Worm (Caenorhabditis elegans) whole organism, early embryonic: ENCODE data around the gene hot-7.

ENCODE experiments used
- B0310.2 ChIP-seq: sonication (generic microtip); optimal IDR thresholded peaks from 2 replicates; lab custom pipeline; 2016; ENCODE audit warnings: mild to moderate bottlenecking, missing genetic modification characterization, missing compliant biosample characterization
- F13C5.2 ChIP-seq: sonication (generic microtip); optimal IDR thresholded peaks from 2 replicates; lab custom pipeline; 2017; ENCODE audit warnings: mild to moderate bottlenecking, missing genetic modification characterization, inconsistent platforms, missing compliant biosample characterization
- aly-1 ChIP-seq: sonication (generic microtip); optimal IDR thresholded peaks from 2 replicates; lab custom pipeline; 2016; ENCODE audit warnings: missing genetic modification characterization, missing compliant biosample characterization
- ama-1 ChIP-seq: fragments of 150-350 bp; optimal IDR thresholded peaks from 2 replicates; lab custom pipeline; 2014
- ets-7 ChIP-seq: sonication (generic microtip); optimal IDR thresholded peaks from 2 replicates; lab custom pipeline; 2016; ENCODE audit warnings: missing genotype, missing genetic modification characterization, missing compliant biosample characterization
- flt-1 ChIP-seq: fragments of 200-800 bp; sonication (Bioruptor generic); IDR thresholded peaks from 2 replicates; pipeline ENCODE4 v1.3.6; 2022; ENCODE audit warnings: missing genetic modification characterization, missing compliant biosample characterization
- hmg-4 ChIP-seq: fragments of 200-800 bp; sonication (Bioruptor generic); optimal IDR thresholded peaks from 2 replicates; lab custom pipeline; 2018; ENCODE audit warnings: mild to moderate bottlenecking, missing genetic modification characterization, missing compliant biosample characterization
- pes-1 ChIP-seq: fragments of 200-800 bp; sonication (Bioruptor generic); IDR thresholded peaks from 2 replicates; pipeline ENCODE4 v1.3.6; 2022; ENCODE audit warnings: missing genetic modification reagents, missing genetic modification characterization, missing compliant biosample characterization
- scrt-1 ChIP-seq: fragments of 200-800 bp; sonication (Bioruptor generic); IDR thresholded peaks from 2 replicates; pipeline ENCODE4 v1.3.6; 2022; ENCODE audit warnings: missing genetic modification characterization, missing compliant biosample characterization
- sea-1 ChIP-seq: fragments of 200-800 bp; sonication (Bioruptor generic); conservative IDR thresholded peaks from 2 replicates; pipeline ENCODE4 v1.3.6; 2022; ENCODE audit warnings: missing genetic modification characterization, missing compliant biosample characterization
- tbx-37 ChIP-seq: fragments of 200-800 bp; sonication (Bioruptor generic); conservative IDR thresholded peaks from 2 replicates; pipeline ENCODE4 v1.3.6; 2022; ENCODE audit warnings: missing genetic modification reagents, missing genetic modification characterization, missing compliant biosample characterization
- tra-4 ChIP-seq: sonication (generic microtip); optimal IDR thresholded peaks from 2 replicates; lab custom pipeline; 2017; ENCODE audit warnings: missing genetic modification characterization, missing compliant biosample characterization

ce11 chrII:14243503-14243902 lies 32.3 kb downstream of the hot-7 start, which contains the start of gene jmjd-2:
- TF ChIP-seq pes-1 (GFP tag; lab: Robert Waterston, UW) (no peak), ama-1 (lab: Kevin White, UChicago) (no peak), tra-4 (tag; lab: Kevin White, UChicago) (no peak), hmg-4 (no peak), flt-1 (GFP tag; lab: Robert Waterston, UW) (no peak), F13C5.2 (no peak), tbx-37 (GFP tag; lab: Robert Waterston, UW) (no peak), B0310.2 (no peak), sea-1 (GFP tag; lab: Robert Waterston, UW) (no peak), aly-1 (tag; lab: Kevin White, UChicago) (no peak), ets-7 (tag; lab: Kevin White, UChicago) (no peak), scrt-1 (GFP tag; lab: Robert Waterston, UW) (no peak)
